Worm (Caenorhabditis elegans) whole organism, early embryonic: ENCODE results near the gene mam-5.
"Not testable (repeated sequence)": the region's sequence is repeated elsewhere in the genome, so short reads cannot be mapped to it uniquely, and the experiment has no call there.

Source experiments
- B0310.2 ChIP-seq: sonication (generic microtip); optimal IDR thresholded peaks from 2 replicates; lab custom pipeline; 2016; ENCODE audit warnings: mild to moderate bottlenecking, missing genetic modification characterization, missing compliant biosample characterization
- F13C5.2 ChIP-seq: sonication (generic microtip); optimal IDR thresholded peaks from 2 replicates; lab custom pipeline; 2017; ENCODE audit warnings: mild to moderate bottlenecking, missing genetic modification characterization, inconsistent platforms, missing compliant biosample characterization
- aly-1 ChIP-seq: sonication (generic microtip); optimal IDR thresholded peaks from 2 replicates; lab custom pipeline; 2016; ENCODE audit warnings: missing genetic modification characterization, missing compliant biosample characterization
- ama-1 ChIP-seq: fragments of 150-350 bp; optimal IDR thresholded peaks from 2 replicates; lab custom pipeline; 2014
- ceh-13 ChIP-seq: fragments of 200-800 bp; sonication (Bioruptor generic); optimal IDR thresholded peaks from 2 replicates; lab custom pipeline; 2018; ENCODE audit warnings: mild to moderate bottlenecking, missing genetic modification characterization, missing compliant biosample characterization
- ceh-36 ChIP-seq: sonication (generic microtip); optimal IDR thresholded peaks from 2 replicates; lab custom pipeline; 2016; ENCODE audit warnings: missing genetic modification characterization, inconsistent platforms, missing compliant biosample characterization
- hmg-4 ChIP-seq: fragments of 200-800 bp; sonication (Bioruptor generic); optimal IDR thresholded peaks from 2 replicates; lab custom pipeline; 2018; ENCODE audit warnings: mild to moderate bottlenecking, missing genetic modification characterization, missing compliant biosample characterization
- sea-1 ChIP-seq: fragments of 200-800 bp; sonication (Bioruptor generic); conservative IDR thresholded peaks from 2 replicates; pipeline ENCODE4 v1.3.6; 2022; ENCODE audit warnings: missing genetic modification characterization, missing compliant biosample characterization
- tbx-11 ChIP-seq: fragments of 200-800 bp; sonication (Bioruptor generic); IDR thresholded peaks from 2 replicates; pipeline ENCODE4 v1.3.6; 2022; ENCODE audit warnings: missing genetic modification characterization, missing compliant biosample characterization
- tbx-37 ChIP-seq: fragments of 200-800 bp; sonication (Bioruptor generic); conservative IDR thresholded peaks from 2 replicates; pipeline ENCODE4 v1.3.6; 2022; ENCODE audit warnings: missing genetic modification reagents, missing genetic modification characterization, missing compliant biosample characterization
- tra-4 ChIP-seq: sonication (generic microtip); optimal IDR thresholded peaks from 2 replicates; lab custom pipeline; 2017; ENCODE audit warnings: missing genetic modification characterization, missing compliant biosample characterization

Gene mam-5

DNA sequence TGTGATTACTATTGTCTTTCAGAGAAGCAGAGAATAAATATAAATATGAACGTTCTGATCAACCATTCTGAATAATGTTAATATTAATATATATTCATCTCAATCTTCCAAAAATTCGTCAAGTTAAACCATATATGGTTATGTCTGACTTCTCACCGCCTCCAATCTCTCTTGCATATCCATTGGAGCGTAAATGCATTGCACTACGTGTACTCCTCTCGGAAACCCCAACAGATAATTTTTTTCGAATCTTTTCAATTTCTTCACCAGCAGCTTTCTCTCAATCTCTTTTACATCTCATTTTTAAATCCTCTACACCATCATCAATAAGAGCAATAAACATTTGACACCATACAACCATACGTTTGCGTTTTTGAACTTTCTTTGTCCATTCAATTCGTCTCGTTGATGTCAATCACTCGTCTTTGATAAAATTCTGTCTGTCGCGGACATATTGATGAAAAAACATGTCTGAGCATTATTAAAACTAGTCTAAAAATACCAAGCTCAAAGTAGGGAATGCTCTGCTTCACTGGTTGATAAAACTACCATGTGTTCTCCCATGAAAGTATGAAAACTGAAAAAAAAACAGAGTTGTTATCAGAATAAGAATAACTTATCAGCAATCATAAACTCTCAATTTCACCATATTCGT is 50.9 kb downstream of the mam-5 start:
- TF ChIP-seq hmg-4 (GFP tag; lab: Kevin White, UChicago) (no peak), tra-4 (tag; lab: Kevin White, UChicago) (no peak), B0310.2 (tag; lab: Kevin White, UChicago) (no peak), tbx-11 (no peak), ceh-13 (GFP tag; lab: Kevin White, UChicago) (no peak), tbx-37 (GFP tag; lab: Robert Waterston, UW) (no peak)

DNA sequence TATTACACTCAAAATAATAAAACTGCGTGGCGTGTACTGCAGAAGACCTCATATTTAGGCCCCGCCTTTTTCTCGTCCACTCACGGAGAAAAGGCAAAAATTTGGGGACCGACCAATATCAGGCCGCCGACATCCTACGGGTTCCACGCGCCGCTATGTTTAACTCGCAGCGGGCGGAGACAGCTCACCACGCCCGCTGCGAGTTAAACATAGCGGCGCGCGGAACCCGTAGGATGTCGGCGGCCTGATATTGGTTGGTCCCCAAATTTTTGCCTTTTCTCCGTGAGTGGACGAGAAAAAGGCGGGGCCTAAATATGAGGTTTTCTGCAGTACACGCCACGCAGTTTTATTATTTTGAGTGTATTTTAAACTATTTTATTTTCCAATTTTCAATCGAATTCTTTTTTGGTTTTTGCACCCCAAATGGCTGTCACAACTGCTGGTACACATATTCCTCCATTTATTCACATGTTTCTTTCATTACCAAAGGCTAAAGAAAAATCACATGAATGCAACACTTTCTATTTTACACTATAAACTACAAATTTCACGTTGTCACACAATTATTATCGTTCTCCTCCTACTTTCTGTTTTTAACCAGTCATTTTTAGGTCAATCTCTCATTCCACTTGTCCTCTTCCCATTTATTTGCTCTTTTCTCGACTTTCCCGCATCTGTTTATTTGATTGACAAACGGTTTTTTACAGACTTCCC is 51.7 kb downstream of the mam-5 start, which contains the start of gene uda-1:
Gene uda-1 (plus strand): TSS at position 708 of the 714 bp plus-strand sequence.
- not testable (repeated sequence) for TF ChIP-seq ceh-36 (tag; lab: Kevin White, UChicago); F13C5.2; ama-1 (lab: Kevin White, UChicago)

ce11 chrV:10006374-10006773 is 53.9 kb downstream of the mam-5 start:
- TF ChIP-seq sea-1 (GFP tag; lab: Robert Waterston, UW) (no peak), tbx-37 (GFP tag; lab: Robert Waterston, UW) (no peak), ama-1 (lab: Kevin White, UChicago) (no peak), aly-1 (no peak), hmg-4 (GFP tag; lab: Kevin White, UChicago) (no peak)
